Fruit fly (Drosophila melanogaster) whole organism, prepupa: ENCODE measurements around the gene CG14448.
A peak's percentile ranks its signal among the peaks of the same experiment; 100 is the strongest.

Experiments used
- Blimp-1 ChIP-seq: fragments of 200-800 bp; sonication (Bioruptor generic); optimal IDR thresholded peaks from 3 replicates; lab custom pipeline; 2017; ENCODE audit warnings: missing biosample characterization, missing genetic modification characterization, mild to moderate bottlenecking, moderate library complexity, missing genetic modification reagents
- CG10669 ChIP-seq: fragments of 200-800 bp; sonication (Bioruptor generic); optimal IDR thresholded peaks from 3 replicates; lab custom pipeline; 2018; ENCODE audit warnings: missing biosample characterization, mild to moderate bottlenecking, missing genetic modification characterization, moderate library complexity
- CG11294 ChIP-seq: fragments of 200-800 bp; sonication (Bioruptor generic); IDR thresholded peaks from 2 replicates; pipeline ENCODE4 v1.3.6; 2022; ENCODE audit warnings: missing biosample characterization, missing genetic modification characterization
- CG11762 ChIP-seq: fragments of 200-800 bp; sonication (Bioruptor generic); optimal IDR thresholded peaks from 3 replicates; lab custom pipeline; 2016; ENCODE audit warnings: missing biosample characterization, missing genetic modification characterization; ENCODE audit not compliant: insufficient read depth
- CG11902 ChIP-seq: fragments of 200-800 bp; sonication (Bioruptor generic); optimal IDR thresholded peaks from 3 replicates; lab custom pipeline; 2016; ENCODE audit warnings: missing biosample characterization, missing genetic modification characterization
- CG1621 ChIP-seq: fragments of 200-800 bp; sonication (Bioruptor generic); optimal IDR thresholded peaks from 3 replicates; lab custom pipeline; 2018; ENCODE audit warnings: missing biosample characterization, mild to moderate bottlenecking, missing genetic modification characterization
- CG16779 ChIP-seq: fragments of 200-800 bp; sonication (Bioruptor generic); optimal IDR thresholded peaks from 3 replicates; lab custom pipeline; 2017; ENCODE audit warnings: missing biosample characterization, mild to moderate bottlenecking, missing genetic modification characterization
- CG3032 ChIP-seq: fragments of 200-800 bp; optimal IDR thresholded peaks from 2 replicates; lab custom pipeline; 2019; ENCODE audit warnings: missing biosample characterization, mild to moderate bottlenecking, missing genetic modification characterization, moderate library complexity
- CG31627 ChIP-seq: fragments of 200-800 bp; sonication (Bioruptor generic); optimal IDR thresholded peaks from 3 replicates; lab custom pipeline; 2016; ENCODE audit warnings: missing biosample characterization, missing genetic modification characterization
- CG34406 ChIP-seq: fragments of 200-800 bp; sonication (Bioruptor generic); optimal IDR thresholded peaks from 3 replicates; lab custom pipeline; 2016; ENCODE audit warnings: missing biosample characterization, missing genetic modification characterization
- CG3919 ChIP-seq: fragments of 200-800 bp; sonication (Bioruptor generic); optimal IDR thresholded peaks from 3 replicates; lab custom pipeline; 2016; ENCODE audit warnings: missing biosample characterization, missing genetic modification characterization
- CG6163 ChIP-seq: fragments of 200-800 bp; sonication (Bioruptor generic); IDR thresholded peaks from 3 replicates; pipeline ENCODE4 v1.3.6; 2022; ENCODE audit warnings: missing biosample characterization, missing genetic modification characterization
- CG7368 ChIP-seq: fragments of 200-800 bp; sonication (Bioruptor generic); optimal IDR thresholded peaks from 3 replicates; lab custom pipeline; 2016; ENCODE audit warnings: missing biosample characterization, missing genetic modification characterization
- CG8119 ChIP-seq: fragments of 200-800 bp; sonication (Bioruptor generic); IDR thresholded peaks from 3 replicates; pipeline ENCODE4 v1.3.6; 2022; ENCODE audit warnings: missing biosample characterization, missing genetic modification characterization
- CG8319 ChIP-seq: fragments of 200-800 bp; sonication (Bioruptor generic); optimal IDR thresholded peaks from 3 replicates; lab custom pipeline; 2016; ENCODE audit warnings: missing biosample characterization, missing genetic modification characterization
- CG8632 ChIP-seq: fragments of 200-800 bp; sonication (Bioruptor generic); optimal IDR thresholded peaks from 3 replicates; lab custom pipeline; 2016; ENCODE audit warnings: missing biosample characterization, missing genetic modification characterization
- CG9139 ChIP-seq: fragments of 200-800 bp; sonication (Bioruptor generic); optimal IDR thresholded peaks from 3 replicates; lab custom pipeline; 2017; ENCODE audit warnings: missing biosample characterization, mild to moderate bottlenecking, missing genetic modification characterization
- Eip78C ChIP-seq: fragments of 200-800 bp; sonication (Bioruptor generic); peaks from one replicate; lab custom pipeline; 2016; ENCODE audit warnings: missing biosample characterization, missing genetic modification characterization
- Ets21C ChIP-seq: fragments of 200-800 bp; sonication (Bioruptor generic); optimal IDR thresholded peaks from 3 replicates; lab custom pipeline; 2016; ENCODE audit warnings: missing biosample characterization, missing genetic modification characterization
- Ets96B ChIP-seq: fragments of 200-800 bp; optimal IDR thresholded peaks from 2 replicates; lab custom pipeline; 2019; ENCODE audit warnings: missing biosample characterization, mild to moderate bottlenecking, missing genetic modification characterization, moderate library complexity
- Gug ChIP-seq: fragments of 200-800 bp; sonication (Bioruptor generic); IDR thresholded peaks from 2 replicates; pipeline ENCODE4 v1.3.6; 2022; ENCODE audit warnings: missing biosample characterization, missing genetic modification characterization
- Hr38 ChIP-seq: sonication (Bioruptor generic); optimal IDR thresholded peaks from 2 replicates; lab custom pipeline; 2016; ENCODE audit warnings: missing biosample characterization, missing genetic modification characterization
- Hr39 ChIP-seq: fragments of 200-800 bp; sonication (Bioruptor generic); optimal IDR thresholded peaks from 2 replicates; lab custom pipeline; 2016; ENCODE audit warnings: missing biosample characterization, missing genetic modification characterization
- Hr4 ChIP-seq: fragments of 200-800 bp; sonication (Bioruptor generic); optimal IDR thresholded peaks from 3 replicates; lab custom pipeline; 2016; ENCODE audit warnings: missing biosample characterization, missing genetic modification characterization
- Lpt ChIP-seq: fragments of 200-800 bp; sonication (Bioruptor generic); optimal IDR thresholded peaks from 3 replicates; lab custom pipeline; 2016; ENCODE audit warnings: missing biosample characterization, missing genetic modification characterization
- Met ChIP-seq: fragments of 200-800 bp; sonication (Bioruptor generic); optimal IDR thresholded peaks from 3 replicates; lab custom pipeline; 2016; ENCODE audit warnings: missing biosample characterization, missing genetic modification characterization
- Sox14 ChIP-seq: fragments of 200-800 bp; sonication (Bioruptor generic); optimal IDR thresholded peaks from 3 replicates; lab custom pipeline; 2016; ENCODE audit warnings: missing biosample characterization, missing genetic modification characterization
- Sox15 ChIP-seq: fragments of 200-800 bp; sonication (Bioruptor generic); optimal IDR thresholded peaks from 3 replicates; lab custom pipeline; 2016; ENCODE audit warnings: missing biosample characterization, missing genetic modification characterization
- achi ChIP-seq: fragments of 200-800 bp; sonication (Bioruptor generic); optimal IDR thresholded peaks from 3 replicates; lab custom pipeline; 2016; ENCODE audit warnings: missing biosample characterization, missing genetic modification characterization
- acj6 ChIP-seq: fragments of 200-800 bp; sonication (Bioruptor generic); optimal IDR thresholded peaks from 3 replicates; lab custom pipeline; 2016; ENCODE audit warnings: missing biosample characterization, missing genetic modification characterization
- cyc ChIP-seq: fragments of 200-800 bp; sonication (Bioruptor generic); optimal IDR thresholded peaks from 3 replicates; lab custom pipeline; 2016; ENCODE audit warnings: missing biosample characterization, missing genetic modification characterization
- dac ChIP-seq: fragments of 200-800 bp; sonication (Bioruptor generic); optimal IDR thresholded peaks from 2 replicates; lab custom pipeline; 2017; ENCODE audit warnings: missing biosample characterization, mild to moderate bottlenecking, missing genetic modification characterization
- dsx ChIP-seq: fragments of 200-800 bp; optimal IDR thresholded peaks from 3 replicates; lab custom pipeline; 2019; ENCODE audit warnings: missing biosample characterization, mild to moderate bottlenecking, missing genetic modification characterization, moderate library complexity; ENCODE audit not compliant: poor library complexity, severe bottlenecking
- eg ChIP-seq: fragments of 200-800 bp; sonication (Bioruptor generic); IDR thresholded peaks from 3 replicates; pipeline ENCODE4 v1.3.6; 2022; ENCODE audit warnings: missing biosample characterization, missing genetic modification characterization
- esn ChIP-seq: fragments of 200-800 bp; sonication (Bioruptor generic); optimal IDR thresholded peaks from 2 replicates; lab custom pipeline; 2016; ENCODE audit warnings: missing biosample characterization, mild to moderate bottlenecking, missing genetic modification characterization, moderate library complexity
- fd59A ChIP-seq: fragments of 200-800 bp; sonication (Bioruptor generic); optimal IDR thresholded peaks from 2 replicates; lab custom pipeline; 2017; ENCODE audit warnings: missing biosample characterization, mild to moderate bottlenecking, missing genetic modification characterization, missing genetic modification reagents
- fkh ChIP-seq: fragments of 200-800 bp; sonication (Bioruptor generic); optimal IDR thresholded peaks from 3 replicates; lab custom pipeline; 2017; ENCODE audit warnings: missing biosample characterization, mild to moderate bottlenecking, missing genetic modification characterization, moderate library complexity
- lz ChIP-seq: fragments of 200-800 bp; sonication (Bioruptor generic); optimal IDR thresholded peaks from 3 replicates; lab custom pipeline; 2016; ENCODE audit warnings: missing biosample characterization, missing genetic modification characterization
- net ChIP-seq: fragments of 200-800 bp; sonication (Bioruptor generic); optimal IDR thresholded peaks from 3 replicates; lab custom pipeline; 2016; ENCODE audit warnings: missing biosample characterization, missing genetic modification characterization
- pdm3 ChIP-seq: fragments of 200-800 bp; sonication (Bioruptor generic); optimal IDR thresholded peaks from 3 replicates; lab custom pipeline; 2016; ENCODE audit warnings: missing biosample characterization, missing genetic modification characterization
- ss ChIP-seq, 2 experiments: fragments of 200-800 bp; sonication (Bioruptor generic); optimal IDR thresholded peaks; 2 replicates in 1 of 2; 3 replicates in 1 of 2; lab custom pipeline; 2017 to 2018; ENCODE audit warnings: mild to moderate bottlenecking in 2 of 2, missing biosample characterization in 2 of 2, missing genetic modification characterization in 2 of 2, moderate library complexity in 1 of 2
- svp ChIP-seq: fragments of 200-800 bp; sonication (Bioruptor generic); peaks from one replicate; lab custom pipeline; 2016; ENCODE audit warnings: missing biosample characterization, missing genetic modification characterization
- topi ChIP-seq: fragments of 200-800 bp; sonication (Bioruptor generic); optimal IDR thresholded peaks from 3 replicates; lab custom pipeline; 2016; ENCODE audit warnings: missing biosample characterization, missing genetic modification characterization

CG14448 gene

DNA sequence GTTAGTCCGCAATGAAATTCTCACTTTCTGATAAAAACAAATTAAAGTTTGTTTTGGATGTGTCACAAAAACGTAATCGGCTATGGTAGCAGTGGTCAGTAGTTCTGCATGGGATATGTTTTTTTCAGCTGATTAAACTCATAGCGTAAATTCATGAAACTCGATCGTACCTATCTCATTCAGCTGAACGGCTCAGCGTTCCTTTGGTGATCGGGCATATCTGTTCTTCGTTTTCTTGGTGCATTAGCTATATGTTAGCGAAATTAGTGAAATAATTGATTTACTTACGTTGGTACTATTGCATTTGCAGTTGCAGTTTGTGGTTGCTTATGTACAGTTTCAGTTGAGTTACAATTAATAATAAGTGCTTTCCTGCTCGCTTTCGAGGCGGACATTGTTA, 3.4 kb downstream of the CG14448 start:
- TF ChIP-seq Hr38: no peak
- no peak for TF ChIP-seq lz (GFP tag; lab: Kevin White, UChicago)
- no peak for TF ChIP-seq CG7368 (GFP tag; lab: Kevin White, UChicago)
- no peak for TF ChIP-seq Hr4 (GFP tag; lab: Kevin White, UChicago)
- TF ChIP-seq esn (GFP tag; lab: Kevin White, UChicago): no peak
- no peak for TF ChIP-seq Sox15
- TF ChIP-seq fd59A (GFP tag; lab: Kevin White, UChicago): no peak
- TF ChIP-seq Hr39: no peak
- no peak for TF ChIP-seq CG34406 (GFP tag; lab: Kevin White, UChicago)
- TF ChIP-seq CG11902 (GFP tag; lab: Kevin White, UChicago): no peak
- no peak for TF ChIP-seq CG6163 (GFP tag; lab: Robert Waterston, UW)
- TF ChIP-seq achi: no peak
- TF ChIP-seq dsx (GFP tag; lab: Kevin White, UChicago): no peak
- no peak for TF ChIP-seq CG11294 (GFP tag; lab: Robert Waterston, UW)
- TF ChIP-seq Gug (GFP tag; lab: Robert Waterston, UW): no peak
- TF ChIP-seq CG9139: no peak
- TF ChIP-seq eg: no peak

DNA sequence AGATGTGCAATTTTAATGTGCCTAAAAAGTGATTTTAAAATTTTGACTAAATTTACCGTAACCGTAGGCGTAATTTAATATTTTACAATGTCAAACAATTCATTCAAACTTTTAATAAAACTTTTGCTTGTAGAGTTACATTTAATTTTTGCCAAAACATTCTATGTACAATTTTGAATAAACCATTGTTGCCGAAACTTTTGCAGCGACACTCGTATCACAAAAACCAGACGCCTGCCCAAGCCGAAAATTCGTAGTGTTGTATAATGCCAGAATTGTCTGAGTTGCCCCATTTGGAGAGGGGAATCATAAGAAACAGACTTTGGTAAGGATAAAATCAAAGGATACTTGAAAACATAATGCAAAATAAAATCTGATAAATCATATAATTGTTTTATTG, 7.4 kb downstream of the CG14448 start:
- TF ChIP-seq eg: no peak
- TF ChIP-seq CG3919: no peak
- TF ChIP-seq lz (GFP tag; lab: Kevin White, UChicago): no peak
- no peak for TF ChIP-seq CG11762
- TF ChIP-seq CG11294 (GFP tag; lab: Robert Waterston, UW): no peak
- TF ChIP-seq pdm3: no peak
- no peak for TF ChIP-seq fd59A (GFP tag; lab: Kevin White, UChicago)
- TF ChIP-seq fkh: no peak
- TF ChIP-seq, all 60 proteins: peak for 0

DNA sequence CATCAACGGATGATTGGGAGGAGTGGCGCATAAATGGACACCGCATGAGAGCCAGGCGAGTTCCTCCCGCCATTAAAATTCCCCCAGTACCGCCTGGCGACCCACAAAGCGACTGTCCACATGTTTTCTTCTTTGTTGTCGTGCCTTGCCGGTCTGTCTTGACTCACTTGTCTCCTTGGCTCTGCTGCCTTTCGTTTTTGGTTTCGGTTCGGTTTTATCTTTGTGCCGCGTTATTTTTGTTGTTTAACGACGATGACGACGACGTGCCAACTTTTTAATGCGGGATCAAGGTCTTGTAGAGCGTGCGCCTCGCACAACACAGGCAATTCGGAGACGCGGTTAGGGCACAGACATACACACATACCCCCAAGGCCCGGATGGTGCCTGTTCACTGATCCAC, 13.7 kb downstream of the CG14448 start:
- TF ChIP-seq CG8119 (GFP tag; lab: Robert Waterston, UW) (no peak), Gug (GFP tag; lab: Robert Waterston, UW) (no peak), Sox14 (GFP tag; lab: Kevin White, UChicago) (peak; percentile 63), Ets21C (GFP tag; lab: Kevin White, UChicago) (no peak), acj6 (GFP tag; lab: Kevin White, UChicago) (no peak), topi (GFP tag; lab: Kevin White, UChicago) (no peak), CG31627 (GFP tag; lab: Kevin White, UChicago) (no peak), Met (no peak), Hr4 (GFP tag; lab: Kevin White, UChicago) (no peak), CG16779 (tag; lab: Kevin White, UChicago) (no peak), Eip78C (GFP tag; lab: Kevin White, UChicago) (peak; percentile 39), ss (GFP tag; optimal IDR thresholded peaks at IDR 0.05; lab: Kevin White, UChicago) (no peak), CG8632 (GFP tag; lab: Kevin White, UChicago) (no peak), dac (no peak), CG11902 (GFP tag; lab: Kevin White, UChicago) (no peak), Blimp-1 (peak; percentile 35), lz (GFP tag; lab: Kevin White, UChicago) (no peak), cyc (GFP tag; lab: Kevin White, UChicago) (no peak)
- TF ChIP-seq, all 60 proteins: peak for 3

DNA sequence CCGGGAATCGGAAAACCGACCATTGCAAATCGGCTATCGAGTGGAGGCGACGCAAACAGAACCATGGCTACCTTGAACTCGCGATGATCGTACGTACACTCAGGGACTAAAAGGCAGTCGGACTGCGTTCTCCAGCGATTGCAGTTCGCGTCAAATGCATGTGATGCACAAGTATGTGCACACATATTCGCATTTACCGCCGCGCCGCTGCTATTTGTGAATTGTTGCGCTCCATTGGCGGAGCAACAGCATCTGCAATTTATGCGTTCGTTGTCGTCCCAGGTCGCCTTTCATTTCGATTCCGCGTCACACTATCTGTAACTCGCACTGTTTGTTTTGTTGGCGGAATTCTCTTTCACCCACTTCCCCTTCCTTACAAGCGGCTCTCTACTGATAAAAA, 32.0 kb downstream of the CG14448 start:
- TF ChIP-seq Eip78C (GFP tag; lab: Kevin White, UChicago): peak; percentile 17
- no peak for TF ChIP-seq CG8319 (GFP tag; lab: Kevin White, UChicago)
- TF ChIP-seq net (GFP tag; lab: Kevin White, UChicago): no peak
- TF ChIP-seq Lpt (GFP tag; lab: Kevin White, UChicago): no peak
- no peak for TF ChIP-seq Ets96B (tag; lab: Kevin White, UChicago)
- TF ChIP-seq CG6163 (GFP tag; lab: Robert Waterston, UW): 0 out of 3 replicates have a peak, but pooled peaks have one; percentile 47
- no peak for TF ChIP-seq CG1621 (tag; lab: Kevin White, UChicago)
- no peak for TF ChIP-seq CG8632 (GFP tag; lab: Kevin White, UChicago)
- peak; percentile 18 to 23 for TF ChIP-seq ss (GFP tag; optimal IDR thresholded peaks at IDR 0.05; lab: Kevin White, UChicago)
- no peak for TF ChIP-seq CG3032 (tag; lab: Kevin White, UChicago)
- TF ChIP-seq dsx (GFP tag; lab: Kevin White, UChicago): peak; percentile 12
- peak; percentile 0 for TF ChIP-seq esn (GFP tag; lab: Kevin White, UChicago)
- TF ChIP-seq Sox15: no peak
- TF ChIP-seq dac: no peak
- no peak for TF ChIP-seq CG3919
- TF ChIP-seq CG10669 (GFP tag; lab: Kevin White, UChicago): no peak
- no peak for TF ChIP-seq eg
- peak; percentile 78 for TF ChIP-seq svp (GFP tag; lab: Kevin White, UChicago)
- TF ChIP-seq cyc (GFP tag; lab: Kevin White, UChicago): no peak
